Worm (Caenorhabditis elegans) whole organism, L2 larva: ENCODE results near the gene cup-14.

ENCODE experiments used
- F13H6.1 ChIP-seq: sonication (generic microtip); optimal IDR thresholded peaks from 2 replicates; lab custom pipeline; 2016; ENCODE audit warnings: missing genetic modification characterization, missing compliant biosample characterization
- ceh-16 ChIP-seq: fragments of 150-350 bp; optimal IDR thresholded peaks from 2 replicates; lab custom pipeline; 2014; ENCODE audit warnings: missing biosample characterization, missing genetic modification characterization
- egl-27 ChIP-seq: sonication (generic microtip); optimal IDR thresholded peaks from 3 replicates; lab custom pipeline; 2017; ENCODE audit warnings: missing biosample characterization, missing genetic modification reagents, missing genetic modification characterization
- lin-11 ChIP-seq: fragments of 150-350 bp; sonication (generic microtip); optimal IDR thresholded peaks from 2 replicates; lab custom pipeline; 2014; ENCODE audit warnings: missing biosample characterization, missing genetic modification characterization, inconsistent platforms, mixed read lengths
- lsy-2 ChIP-seq, 2 experiments: fragments of 150-350 bp in 1 of 2; sonication (generic microtip) in 1 of 2; optimal IDR thresholded peaks; 2 replicates each; lab custom pipeline; 2014 to 2017; ENCODE audit warnings: missing biosample characterization in 2 of 2, missing genetic modification characterization in 2 of 2
- nhr-12 ChIP-seq: fragments of 150-350 bp; optimal IDR thresholded peaks from 2 replicates; lab custom pipeline; 2014; ENCODE audit warnings: missing biosample characterization, missing genetic modification characterization
- skn-1 ChIP-seq: sonication (generic microtip); optimal IDR thresholded peaks from 2 replicates; lab custom pipeline; 2017; ENCODE audit warnings: missing biosample characterization, missing genetic modification characterization

DNA sequence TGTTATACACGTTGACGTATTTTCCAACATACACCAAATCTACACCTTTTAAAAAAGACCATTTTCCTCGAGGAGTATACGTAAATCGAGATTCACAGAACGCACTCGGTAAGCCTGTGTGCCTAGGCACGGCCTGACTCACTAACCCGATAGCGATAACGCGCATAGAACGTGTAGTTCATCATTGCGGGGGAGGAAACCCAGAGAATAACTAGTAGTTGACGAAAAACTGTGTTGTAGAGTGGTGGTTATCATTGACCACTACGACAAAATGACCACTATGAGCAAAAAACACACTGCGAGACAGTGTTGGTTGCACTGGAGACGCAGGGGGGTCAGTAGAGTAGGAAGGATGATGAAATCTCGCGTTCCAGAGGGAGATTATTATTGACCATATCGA, 12.2 kb downstream of the cup-14 start:
- TF ChIP-seq ceh-16 (tag; lab: Kevin White, UChicago) (no peak), skn-1 (tag; lab: Kevin White, UChicago) (no peak), lsy-2 (tag; optimal IDR thresholded peaks at IDR 0.05; lab: Kevin White, UChicago) (no peak), lin-11 (tag; lab: Kevin White, UChicago) (no peak), nhr-12 (no peak), egl-27 (tag; lab: Kevin White, UChicago) (no peak), F13H6.1 (tag; lab: Kevin White, UChicago) (no peak)
